Fruit fly (Drosophila melanogaster) whole organism, embryonic: Measurements from ENCODE around the gene CG31294.

ENCODE experiments used
- BtbVII ChIP-seq: fragments of 200-800 bp; sonication (Bioruptor generic); optimal IDR thresholded peaks from 3 replicates; lab custom pipeline; 2017; ENCODE audit warnings: missing biosample characterization, mild to moderate bottlenecking, missing genetic modification characterization
- CG10267 ChIP-seq: fragments of 200-800 bp; sonication (Bioruptor generic); optimal IDR thresholded peaks from 2 replicates; lab custom pipeline; 2018; ENCODE audit warnings: missing biosample characterization, mild to moderate bottlenecking, missing genetic modification characterization, moderate library complexity
- CG10274 ChIP-seq: fragments of 200-800 bp; sonication (Bioruptor generic); optimal IDR thresholded peaks from 3 replicates; lab custom pipeline; 2017; ENCODE audit warnings: missing biosample characterization, mild to moderate bottlenecking, missing genetic modification characterization
- CG10366 ChIP-seq: fragments of 200-800 bp; sonication (Bioruptor generic); IDR thresholded peaks from 2 replicates; pipeline ENCODE4 v1.3.6; 2022; ENCODE audit warnings: missing biosample characterization, missing genetic modification characterization
- CG11085 ChIP-seq: fragments of 200-800 bp; sonication (Bioruptor generic); IDR thresholded peaks from 2 replicates; pipeline ENCODE4 v1.3.6; 2022; ENCODE audit warnings: missing biosample characterization, missing genetic modification characterization
- CG11696 ChIP-seq: fragments of 200-800 bp; sonication (Bioruptor generic); IDR thresholded peaks from 2 replicates; pipeline ENCODE4 v1.3.6; 2022; ENCODE audit warnings: missing biosample characterization, missing genetic modification characterization
- CG13424 ChIP-seq: fragments of 200-800 bp; sonication (Bioruptor generic); optimal IDR thresholded peaks from 2 replicates; lab custom pipeline; 2019; ENCODE audit warnings: missing biosample characterization, mild to moderate bottlenecking, missing genetic modification characterization, moderate library complexity
- CG14667 ChIP-seq: fragments of 200-800 bp; sonication (Bioruptor generic); IDR thresholded peaks from 2 replicates; pipeline ENCODE4 v1.3.6; 2022; ENCODE audit warnings: missing biosample characterization, missing genetic modification characterization
- CG1647 ChIP-seq: fragments of 200-800 bp; sonication (Bioruptor generic); optimal IDR thresholded peaks from 3 replicates; lab custom pipeline; 2016; ENCODE audit warnings: missing biosample characterization, missing genetic modification characterization
- CG16863 ChIP-seq: fragments of 200-800 bp; sonication (Bioruptor generic); optimal IDR thresholded peaks from 3 replicates; lab custom pipeline; 2016; ENCODE audit warnings: missing biosample characterization, missing genetic modification characterization
- CG18619 ChIP-seq: fragments of 200-800 bp; sonication (Bioruptor generic); optimal IDR thresholded peaks from 3 replicates; lab custom pipeline; 2017; ENCODE audit warnings: missing biosample characterization, mild to moderate bottlenecking, missing genetic modification characterization
- CG2202 ChIP-seq: fragments of 200-800 bp; sonication (Bioruptor generic); optimal IDR thresholded peaks from 2 replicates; lab custom pipeline; 2018; ENCODE audit warnings: missing biosample characterization, mild to moderate bottlenecking, missing genetic modification characterization
- CG31388 ChIP-seq: fragments of 200-800 bp; sonication (Bioruptor generic); optimal IDR thresholded peaks from 2 replicates; lab custom pipeline; 2016; ENCODE audit warnings: missing biosample characterization, missing genetic modification characterization
- CG32767 ChIP-seq: fragments of 200-800 bp; sonication (Bioruptor generic); IDR thresholded peaks from 2 replicates; pipeline ENCODE4 v1.3.6; 2022; ENCODE audit warnings: missing biosample characterization, missing genetic modification characterization
- CG3726 ChIP-seq: fragments of 200-800 bp; sonication (Bioruptor generic); IDR thresholded peaks from 3 replicates; pipeline ENCODE4, ENCODE4 v1.3.6; 2022; ENCODE audit warnings: missing biosample characterization, missing genetic modification characterization
- CG3847 ChIP-seq: fragments of 200-800 bp; sonication (Bioruptor generic); IDR thresholded peaks from 2 replicates; pipeline ENCODE4 v1.3.6; 2022; ENCODE audit warnings: missing biosample characterization, missing genetic modification characterization
- CG4360 ChIP-seq: fragments of 200-800 bp; sonication (Bioruptor generic); IDR thresholded peaks from 2 replicates; pipeline ENCODE4 v1.3.6; 2022; ENCODE audit warnings: missing biosample characterization, missing genetic modification characterization
- CG4424 ChIP-seq: fragments of 200-800 bp; sonication (Bioruptor generic); optimal IDR thresholded peaks from 3 replicates; lab custom pipeline; 2016; ENCODE audit warnings: missing biosample characterization, missing genetic modification characterization
- CG6813 ChIP-seq: fragments of 200-800 bp; sonication (Bioruptor generic); optimal IDR thresholded peaks from 2 replicates; lab custom pipeline; 2017; ENCODE audit warnings: missing biosample characterization, missing genetic modification characterization, mild to moderate bottlenecking, moderate library complexity, missing genetic modification reagents
- CG8281 ChIP-seq: fragments of 200-800 bp; sonication (Bioruptor generic); optimal IDR thresholded peaks from 2 replicates; lab custom pipeline; 2018; ENCODE audit warnings: missing biosample characterization, mild to moderate bottlenecking, missing genetic modification characterization, moderate library complexity
- Dad ChIP-seq: fragments of 200-800 bp; sonication (Bioruptor generic); optimal IDR thresholded peaks from 3 replicates; lab custom pipeline; 2016; ENCODE audit warnings: missing biosample characterization, missing genetic modification characterization
- Fer1 ChIP-seq: fragments of 200-800 bp; sonication (Bioruptor generic); optimal IDR thresholded peaks from 2 replicates; lab custom pipeline; 2017; ENCODE audit warnings: missing biosample characterization, mild to moderate bottlenecking, missing genetic modification characterization
- HLHmδ ChIP-seq: fragments of 200-800 bp; sonication (Bioruptor generic); optimal IDR thresholded peaks from 2 replicates; lab custom pipeline; 2018; ENCODE audit warnings: missing biosample characterization, mild to moderate bottlenecking, missing genetic modification characterization, moderate library complexity
- HmgZ ChIP-seq: fragments of 200-800 bp; sonication (Bioruptor generic); optimal IDR thresholded peaks from 2 replicates; lab custom pipeline; 2018; ENCODE audit warnings: missing biosample characterization, mild to moderate bottlenecking, missing genetic modification characterization
- Kr ChIP-seq: fragments of 200-800 bp; sonication (Bioruptor generic); optimal IDR thresholded peaks from 2 replicates; lab custom pipeline; 2017; ENCODE audit warnings: missing biosample characterization, mild to moderate bottlenecking, missing genetic modification characterization
- NFAT ChIP-seq: fragments of 200-800 bp; sonication (Bioruptor generic); IDR thresholded peaks from 2 replicates; pipeline ENCODE4 v1.3.6; 2022; ENCODE audit warnings: missing biosample characterization, missing genetic modification characterization
- Neu2 ChIP-seq: fragments of 200-800 bp; sonication (Bioruptor generic); optimal IDR thresholded peaks from 3 replicates; lab custom pipeline; 2016; ENCODE audit warnings: missing biosample characterization, missing genetic modification characterization, borderline replicate concordance
- Nf-YA ChIP-seq: fragments of 200-800 bp; sonication (Bioruptor generic); IDR thresholded peaks from 2 replicates; pipeline ENCODE4 v1.3.6; 2022; ENCODE audit warnings: missing biosample characterization, missing genetic modification characterization
- Nf-YB ChIP-seq: fragments of 200-800 bp; sonication (Bioruptor generic); optimal IDR thresholded peaks from 3 replicates; lab custom pipeline; 2019; ENCODE audit warnings: missing biosample characterization, mild to moderate bottlenecking, missing genetic modification characterization, moderate library complexity
- Nf-YC ChIP-seq: fragments of 200-800 bp; optimal IDR thresholded peaks from 3 replicates; lab custom pipeline; 2019; ENCODE audit warnings: missing biosample characterization, mild to moderate bottlenecking, missing genetic modification characterization, moderate library complexity
- Pdp1 ChIP-seq, 2 experiments: fragments of 200-800 bp; sonication (Bioruptor generic); optimal IDR thresholded peaks; 3 replicates each; lab custom pipeline; 2016; ENCODE audit warnings: missing biosample characterization in 2 of 2, missing genetic modification characterization in 2 of 2, mild to moderate bottlenecking in 1 of 2, moderate library complexity in 1 of 2
- Xrp1 ChIP-seq: fragments of 200-800 bp; sonication (Bioruptor generic); IDR thresholded peaks from 2 replicates; pipeline ENCODE4 v1.3.6; 2022; ENCODE audit warnings: missing biosample characterization, missing genetic modification characterization
- aop ChIP-seq: fragments of 200-800 bp; sonication (Bioruptor generic); IDR thresholded peaks from 2 replicates; pipeline ENCODE4 v1.3.6; 2022; ENCODE audit warnings: missing biosample characterization, missing genetic modification characterization
- bowl ChIP-seq: fragments of 200-800 bp; sonication (Bioruptor generic); IDR thresholded peaks from 2 replicates; pipeline ENCODE4 v1.3.6; 2022; ENCODE audit warnings: missing biosample characterization, missing genetic modification characterization
- chm ChIP-seq: fragments of 200-800 bp; sonication (Bioruptor generic); IDR thresholded peaks from 2 replicates; pipeline ENCODE4 v1.3.6; 2022; ENCODE audit warnings: missing biosample characterization, missing genetic modification characterization
- crp ChIP-seq, 2 experiments: fragments of 200-800 bp; sonication (Bioruptor generic); optimal IDR thresholded peaks; 2 replicates in 1 of 2; 3 replicates in 1 of 2; lab custom pipeline; 2017; ENCODE audit warnings: missing biosample characterization in 2 of 2, missing genetic modification characterization in 2 of 2, mild to moderate bottlenecking in 1 of 2, moderate library complexity in 1 of 2
- dpn ChIP-seq, 2 experiments: fragments of 200-800 bp; sonication (Bioruptor generic); optimal IDR thresholded peaks; 3 replicates each; lab custom pipeline; 2016; ENCODE audit warnings: missing biosample characterization in 2 of 2, missing genetic modification characterization in 2 of 2
- emc ChIP-seq: fragments of 200-800 bp; sonication (Bioruptor generic); optimal IDR thresholded peaks from 2 replicates; lab custom pipeline; 2016; ENCODE audit warnings: missing biosample characterization, missing genetic modification characterization
- exex ChIP-seq: fragments of 200-800 bp; sonication (Bioruptor generic); optimal IDR thresholded peaks from 4 replicates; lab custom pipeline; 2018; ENCODE audit warnings: missing biosample characterization, mild to moderate bottlenecking, missing genetic modification characterization, moderate library complexity
- h ChIP-seq: fragments of >200 bp; optimal IDR thresholded peaks from 2 replicates; lab custom pipeline; 2017
- pros ChIP-seq: fragments of 200-800 bp; sonication (Bioruptor generic); optimal IDR thresholded peaks from 3 replicates; lab custom pipeline; 2019; ENCODE audit warnings: missing biosample characterization, mild to moderate bottlenecking, missing genetic modification characterization, moderate library complexity
- rib ChIP-seq: fragments of 200-800 bp; sonication (Bioruptor generic); IDR thresholded peaks from 2 replicates; pipeline ENCODE4 v1.3.6; 2022; ENCODE audit warnings: missing biosample characterization, missing genetic modification characterization
- row ChIP-seq: fragments of 200-800 bp; sonication (Bioruptor generic); IDR thresholded peaks from 3 replicates; pipeline ENCODE4 v1.3.6; 2022; ENCODE audit warnings: missing biosample characterization, missing genetic modification characterization
- scrt ChIP-seq: fragments of 200-800 bp; sonication (Bioruptor generic); optimal IDR thresholded peaks from 2 replicates; lab custom pipeline; 2018; ENCODE audit warnings: missing biosample characterization, mild to moderate bottlenecking, missing genetic modification characterization, moderate library complexity
- sd ChIP-seq: fragments of 200-800 bp; sonication (Bioruptor generic); optimal IDR thresholded peaks from 3 replicates; lab custom pipeline; 2018; ENCODE audit warnings: missing biosample characterization, mild to moderate bottlenecking, missing genetic modification characterization, moderate library complexity
- sens ChIP-seq: fragments of 200-800 bp; sonication (Bioruptor generic); peaks from one replicate; lab custom pipeline; 2016; ENCODE audit warnings: missing biosample characterization, missing genetic modification characterization
- tll ChIP-seq, 2 experiments: fragments of 200-800 bp in 1 of 2; fragments of >200 bp in 1 of 2; sonication (Bioruptor generic) in 1 of 2; optimal IDR thresholded peaks; 2 replicates each; lab custom pipeline; 2017 to 2019; ENCODE audit warnings: missing biosample characterization in 2 of 2, missing genetic modification characterization in 2 of 2, mild to moderate bottlenecking in 1 of 2, moderate library complexity in 1 of 2
- zf30C ChIP-seq: fragments of 200-800 bp; sonication (Bioruptor generic); optimal IDR thresholded peaks from 3 replicates; lab custom pipeline; 2018; ENCODE audit warnings: missing biosample characterization, mild to moderate bottlenecking, missing genetic modification characterization

The CG31294 gene

DNA sequence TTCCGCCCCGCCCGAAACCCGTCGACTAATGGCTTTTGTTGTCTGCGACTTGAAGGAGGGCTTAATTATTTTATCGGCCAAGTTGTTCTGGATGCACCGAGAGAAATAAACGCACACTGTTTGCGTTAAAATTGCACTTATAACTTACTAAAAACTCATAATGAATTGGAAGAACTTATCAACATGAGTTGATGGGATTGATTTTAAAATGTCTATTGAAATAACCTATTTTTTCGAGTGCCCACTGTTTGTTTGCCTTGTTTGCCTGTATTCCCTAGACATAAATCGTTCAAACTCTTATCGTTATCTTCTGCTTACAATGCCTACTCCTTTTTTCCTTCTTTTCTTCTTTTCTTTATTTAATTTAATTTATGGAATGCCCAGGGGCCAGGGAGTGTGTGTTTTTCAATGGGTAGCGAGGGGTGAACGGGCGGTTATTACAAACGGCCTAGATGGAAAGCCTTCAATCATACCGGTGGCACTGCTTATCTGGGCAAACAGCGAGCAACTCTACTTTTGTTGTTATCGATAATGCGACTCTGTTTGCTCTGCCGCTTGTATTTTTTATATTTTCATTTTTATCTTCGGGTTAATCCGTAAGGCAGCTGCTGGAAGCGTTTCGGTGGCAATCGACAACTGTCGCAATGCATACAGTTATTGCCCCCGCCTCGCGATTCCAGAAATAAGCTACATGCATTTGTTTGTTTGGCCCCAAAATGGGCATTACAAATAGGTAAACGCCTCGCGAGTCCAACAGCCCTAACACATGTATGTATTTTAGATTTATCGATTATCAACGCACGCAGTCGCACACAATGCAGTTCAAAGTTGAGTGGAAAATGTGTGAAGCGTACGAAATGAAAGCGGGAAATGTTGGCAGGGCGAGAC lies 40.0 kb downstream of the CG31294 start (continued):
- TF ChIP-seq Nf-YA (GFP tag; lab: Robert Waterston, UW), result no peak
- no peak for TF ChIP-seq CG14667
- no peak for TF ChIP-seq BtbVII (GFP tag; lab: Kevin White, UChicago)
- TF ChIP-seq zf30C (GFP tag; lab: Kevin White, UChicago), result peak; percentile 30
- no peak for TF ChIP-seq CG3726
- no peak for TF ChIP-seq HLHmδ (GFP tag; lab: Kevin White, UChicago)
- no peak for TF ChIP-seq CG10274 (GFP tag; lab: Kevin White, UChicago)
- peak; percentile 25 for TF ChIP-seq CG10267 (tag; lab: Kevin White, UChicago)
- TF ChIP-seq CG2202 (tag; lab: Kevin White, UChicago), result peak; percentile 75
- no peak for TF ChIP-seq Nf-YC (tag; lab: Kevin White, UChicago)
- peak; percentile 53 for TF ChIP-seq row (GFP tag; lab: Robert Waterston, UW)
- no peak for TF ChIP-seq CG1647 (GFP tag; lab: Kevin White, UChicago)
- no peak for TF ChIP-seq Dad (GFP tag; lab: Kevin White, UChicago)
- TF ChIP-seq bowl (GFP tag; lab: Robert Waterston, UW), result no peak
- no peak for TF ChIP-seq tll (GFP tag; optimal IDR thresholded peaks at IDR 0.05; lab: Kevin White, UChicago)
- TF ChIP-seq Pdp1 (GFP tag; optimal IDR thresholded peaks at IDR 0.05; lab: Kevin White, UChicago), result peak in 1 of 2 experiments; percentile 56
- no peak; the same call in 1 of the 2 replicates for TF ChIP-seq CG4360 (GFP tag; lab: Robert Waterston, UW)
- no peak for TF ChIP-seq sd (tag; lab: Kevin White, UChicago)
- TF ChIP-seq h (lab: Kevin White, UChicago), result no peak
- TF ChIP-seq CG32767 (GFP tag; lab: Robert Waterston, UW), result no peak
- no peak for TF ChIP-seq scrt (GFP tag; lab: Kevin White, UChicago)
- TF ChIP-seq, all 482 proteins: peak for 217

DNA sequence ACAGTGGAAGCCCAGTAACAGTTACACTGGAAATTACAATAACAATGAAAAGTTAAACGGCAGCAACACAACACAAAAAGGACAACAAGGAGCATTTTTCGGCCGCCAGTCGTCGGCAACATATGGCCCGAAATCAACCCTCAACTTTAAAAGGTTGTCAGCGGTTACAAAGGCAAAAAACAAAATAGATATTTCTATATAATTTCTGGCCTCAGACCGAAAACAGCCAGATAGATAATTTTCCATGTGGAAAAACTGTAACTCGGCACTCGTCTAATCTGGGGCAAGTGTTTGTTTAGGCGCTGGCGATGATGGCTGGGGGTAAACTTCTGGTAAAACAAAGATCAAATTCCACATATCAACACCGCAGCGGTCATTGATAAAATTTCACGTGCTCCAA lies 43.1 kb downstream of the CG31294 start:
- no peak for TF ChIP-seq emc (GFP tag; lab: Kevin White, UChicago)
- no peak for TF ChIP-seq crp (GFP tag; optimal IDR thresholded peaks at IDR 0.05; lab: Kevin White, UChicago)
- TF ChIP-seq exex (tag; lab: Kevin White, UChicago), result no peak
- TF ChIP-seq Nf-YB (GFP tag; lab: Kevin White, UChicago), result no peak
- no peak for TF ChIP-seq CG10366
- TF ChIP-seq CG3847 (GFP tag; lab: Robert Waterston, UW), result no peak
- TF ChIP-seq CG11085 (GFP tag; lab: Robert Waterston, UW), result no peak
- TF ChIP-seq Xrp1 (GFP tag; lab: Robert Waterston, UW), result no peak
- peak; percentile 19 for TF ChIP-seq Kr (GFP tag; lab: Kevin White, UChicago)
- TF ChIP-seq Neu2 (GFP tag; lab: Kevin White, UChicago), result no peak
- no peak for TF ChIP-seq CG31388 (GFP tag; lab: Kevin White, UChicago)
- no peak for TF ChIP-seq HmgZ
- TF ChIP-seq BtbVII (GFP tag; lab: Kevin White, UChicago), result no peak
- no peak for TF ChIP-seq chm
- TF ChIP-seq aop (GFP tag; lab: Robert Waterston, UW), result no peak
- no peak for TF ChIP-seq CG11696 (GFP tag; lab: Robert Waterston, UW)
- TF ChIP-seq CG18619, result no peak
- no peak for TF ChIP-seq Fer1 (GFP tag; lab: Kevin White, UChicago)
- TF ChIP-seq dpn (GFP tag; optimal IDR thresholded peaks at IDR 0.05; lab: Kevin White, UChicago), result no peak
- TF ChIP-seq Dad (GFP tag; lab: Kevin White, UChicago), result no peak
- TF ChIP-seq CG16863 (GFP tag; lab: Kevin White, UChicago), result no peak
- peak; percentile 71 for TF ChIP-seq sens (GFP tag; lab: Kevin White, UChicago)
- no peak for TF ChIP-seq NFAT
- no peak for TF ChIP-seq CG4424 (GFP tag; lab: Kevin White, UChicago)
- no peak for TF ChIP-seq rib
- TF ChIP-seq CG6813 (GFP tag; lab: Kevin White, UChicago), result peak; percentile 13
- no peak for TF ChIP-seq CG8281 (tag; lab: Kevin White, UChicago)
- no peak for TF ChIP-seq pros
- no peak for TF ChIP-seq CG13424
- TF ChIP-seq tll (GFP tag; optimal IDR thresholded peaks at IDR 0.05; lab: Kevin White, UChicago), result no peak
